Fruit fly (Drosophila melanogaster) whole organism, prepupa: Measurements from ENCODE around the gene Cpr65Ax1.
"Not testable (repeated sequence)": the region's sequence is repeated elsewhere in the genome, so short reads cannot be mapped to it uniquely, and the experiment has no call there.

Experiments
- CG10631 ChIP-seq: fragments of 200-800 bp; sonication (Bioruptor generic); optimal IDR thresholded peaks from 2 replicates; lab custom pipeline; 2016; ENCODE audit warnings: missing biosample characterization, missing genetic modification characterization
- CG10669 ChIP-seq: fragments of 200-800 bp; sonication (Bioruptor generic); optimal IDR thresholded peaks from 3 replicates; lab custom pipeline; 2018; ENCODE audit warnings: missing biosample characterization, mild to moderate bottlenecking, missing genetic modification characterization, moderate library complexity
- CG11294 ChIP-seq: fragments of 200-800 bp; sonication (Bioruptor generic); IDR thresholded peaks from 2 replicates; pipeline ENCODE4 v1.3.6; 2022; ENCODE audit warnings: missing biosample characterization, missing genetic modification characterization
- CG11902 ChIP-seq: fragments of 200-800 bp; sonication (Bioruptor generic); optimal IDR thresholded peaks from 3 replicates; lab custom pipeline; 2016; ENCODE audit warnings: missing biosample characterization, missing genetic modification characterization
- CG16779 ChIP-seq: fragments of 200-800 bp; sonication (Bioruptor generic); optimal IDR thresholded peaks from 3 replicates; lab custom pipeline; 2017; ENCODE audit warnings: missing biosample characterization, mild to moderate bottlenecking, missing genetic modification characterization
- CG3032 ChIP-seq: fragments of 200-800 bp; optimal IDR thresholded peaks from 2 replicates; lab custom pipeline; 2019; ENCODE audit warnings: missing biosample characterization, mild to moderate bottlenecking, missing genetic modification characterization, moderate library complexity
- CG32006 ChIP-seq: fragments of 200-800 bp; sonication (Bioruptor generic); optimal IDR thresholded peaks from 3 replicates; lab custom pipeline; 2017; ENCODE audit warnings: missing biosample characterization, mild to moderate bottlenecking, missing genetic modification characterization
- CG34406 ChIP-seq: fragments of 200-800 bp; sonication (Bioruptor generic); optimal IDR thresholded peaks from 3 replicates; lab custom pipeline; 2016; ENCODE audit warnings: missing biosample characterization, missing genetic modification characterization
- CG3919 ChIP-seq: fragments of 200-800 bp; sonication (Bioruptor generic); optimal IDR thresholded peaks from 3 replicates; lab custom pipeline; 2016; ENCODE audit warnings: missing biosample characterization, missing genetic modification characterization
- CG4318 ChIP-seq: fragments of 200-800 bp; sonication (Bioruptor generic); optimal IDR thresholded peaks from 3 replicates; lab custom pipeline; 2017; ENCODE audit warnings: missing biosample characterization, mild to moderate bottlenecking, missing genetic modification characterization
- CG6276 ChIP-seq: fragments of 200-800 bp; sonication (Bioruptor generic); optimal IDR thresholded peaks from 2 replicates; lab custom pipeline; 2017; ENCODE audit warnings: missing biosample characterization, mild to moderate bottlenecking, missing genetic modification characterization
- CG7368 ChIP-seq: fragments of 200-800 bp; sonication (Bioruptor generic); optimal IDR thresholded peaks from 3 replicates; lab custom pipeline; 2016; ENCODE audit warnings: missing biosample characterization, missing genetic modification characterization
- CG8119 ChIP-seq: fragments of 200-800 bp; sonication (Bioruptor generic); IDR thresholded peaks from 3 replicates; pipeline ENCODE4 v1.3.6; 2022; ENCODE audit warnings: missing biosample characterization, missing genetic modification characterization
- CG8319 ChIP-seq: fragments of 200-800 bp; sonication (Bioruptor generic); optimal IDR thresholded peaks from 3 replicates; lab custom pipeline; 2016; ENCODE audit warnings: missing biosample characterization, missing genetic modification characterization
- CG9139 ChIP-seq: fragments of 200-800 bp; sonication (Bioruptor generic); optimal IDR thresholded peaks from 3 replicates; lab custom pipeline; 2017; ENCODE audit warnings: missing biosample characterization, mild to moderate bottlenecking, missing genetic modification characterization
- Eip75B ChIP-seq: fragments of 200-800 bp; sonication (Bioruptor generic); optimal IDR thresholded peaks from 3 replicates; lab custom pipeline; 2016; ENCODE audit warnings: missing biosample characterization, missing genetic modification characterization
- Eip93F ChIP-seq: fragments of 200-800 bp; sonication (Bioruptor generic); optimal IDR thresholded peaks from 2 replicates; lab custom pipeline; 2016; ENCODE audit warnings: missing biosample characterization, mild to moderate bottlenecking, missing genetic modification characterization
- Gug ChIP-seq: fragments of 200-800 bp; sonication (Bioruptor generic); IDR thresholded peaks from 2 replicates; pipeline ENCODE4 v1.3.6; 2022; ENCODE audit warnings: missing biosample characterization, missing genetic modification characterization
- Hr38 ChIP-seq: sonication (Bioruptor generic); optimal IDR thresholded peaks from 2 replicates; lab custom pipeline; 2016; ENCODE audit warnings: missing biosample characterization, missing genetic modification characterization
- Lpt ChIP-seq: fragments of 200-800 bp; sonication (Bioruptor generic); optimal IDR thresholded peaks from 3 replicates; lab custom pipeline; 2016; ENCODE audit warnings: missing biosample characterization, missing genetic modification characterization
- Met ChIP-seq: fragments of 200-800 bp; sonication (Bioruptor generic); optimal IDR thresholded peaks from 3 replicates; lab custom pipeline; 2016; ENCODE audit warnings: missing biosample characterization, missing genetic modification characterization
- Smox ChIP-seq: fragments of 200-800 bp; sonication (Bioruptor generic); optimal IDR thresholded peaks from 3 replicates; lab custom pipeline; 2016; ENCODE audit warnings: missing biosample characterization, missing genetic modification characterization
- Sox14 ChIP-seq: fragments of 200-800 bp; sonication (Bioruptor generic); optimal IDR thresholded peaks from 3 replicates; lab custom pipeline; 2016; ENCODE audit warnings: missing biosample characterization, missing genetic modification characterization
- acj6 ChIP-seq: fragments of 200-800 bp; sonication (Bioruptor generic); optimal IDR thresholded peaks from 3 replicates; lab custom pipeline; 2016; ENCODE audit warnings: missing biosample characterization, missing genetic modification characterization
- cyc ChIP-seq: fragments of 200-800 bp; sonication (Bioruptor generic); optimal IDR thresholded peaks from 3 replicates; lab custom pipeline; 2016; ENCODE audit warnings: missing biosample characterization, missing genetic modification characterization
- dac ChIP-seq: fragments of 200-800 bp; sonication (Bioruptor generic); optimal IDR thresholded peaks from 2 replicates; lab custom pipeline; 2017; ENCODE audit warnings: missing biosample characterization, mild to moderate bottlenecking, missing genetic modification characterization
- esn ChIP-seq: fragments of 200-800 bp; sonication (Bioruptor generic); optimal IDR thresholded peaks from 2 replicates; lab custom pipeline; 2016; ENCODE audit warnings: missing biosample characterization, mild to moderate bottlenecking, missing genetic modification characterization, moderate library complexity
- fd85E ChIP-seq: fragments of 200-800 bp; sonication (Bioruptor generic); optimal IDR thresholded peaks from 3 replicates; lab custom pipeline; 2016; ENCODE audit warnings: missing biosample characterization, missing genetic modification characterization
- fkh ChIP-seq: fragments of 200-800 bp; sonication (Bioruptor generic); optimal IDR thresholded peaks from 3 replicates; lab custom pipeline; 2017; ENCODE audit warnings: missing biosample characterization, mild to moderate bottlenecking, missing genetic modification characterization, moderate library complexity
- lz ChIP-seq: fragments of 200-800 bp; sonication (Bioruptor generic); optimal IDR thresholded peaks from 3 replicates; lab custom pipeline; 2016; ENCODE audit warnings: missing biosample characterization, missing genetic modification characterization
- pdm3 ChIP-seq: fragments of 200-800 bp; sonication (Bioruptor generic); optimal IDR thresholded peaks from 3 replicates; lab custom pipeline; 2016; ENCODE audit warnings: missing biosample characterization, missing genetic modification characterization
- salr ChIP-seq, 2 experiments: fragments of 200-800 bp; sonication (Bioruptor generic); optimal IDR thresholded peaks; 3 replicates each; lab custom pipeline; 2016 to 2018; ENCODE audit warnings: missing biosample characterization in 2 of 2, missing genetic modification characterization in 2 of 2, mild to moderate bottlenecking in 1 of 2
- spab ChIP-seq: fragments of 200-800 bp; sonication (Bioruptor generic); optimal IDR thresholded peaks from 2 replicates; lab custom pipeline; 2017; ENCODE audit warnings: missing biosample characterization, mild to moderate bottlenecking, missing genetic modification characterization, missing genetic modification reagents
- ss ChIP-seq, 2 experiments: fragments of 200-800 bp; sonication (Bioruptor generic); optimal IDR thresholded peaks; 2 replicates in 1 of 2; 3 replicates in 1 of 2; lab custom pipeline; 2017 to 2018; ENCODE audit warnings: mild to moderate bottlenecking in 2 of 2, missing biosample characterization in 2 of 2, missing genetic modification characterization in 2 of 2, moderate library complexity in 1 of 2
- svp ChIP-seq: fragments of 200-800 bp; sonication (Bioruptor generic); peaks from one replicate; lab custom pipeline; 2016; ENCODE audit warnings: missing biosample characterization, missing genetic modification characterization
- topi ChIP-seq: fragments of 200-800 bp; sonication (Bioruptor generic); optimal IDR thresholded peaks from 3 replicates; lab custom pipeline; 2016; ENCODE audit warnings: missing biosample characterization, missing genetic modification characterization
- vri ChIP-seq: fragments of 200-800 bp; sonication (Bioruptor generic); optimal IDR thresholded peaks from 3 replicates; lab custom pipeline; 2016; ENCODE audit warnings: missing biosample characterization, mild to moderate bottlenecking, missing genetic modification characterization

Cpr65Ax1 gene

dm6 chr3L:6154951-6155394 is 7.2 kb upstream of the Cpr65Ax1 start (continued):
- TF ChIP-seq CG9139 (GFP tag; lab: Kevin White, UChicago) (peak; percentile 88), Smox (GFP tag; lab: Kevin White, UChicago) (no peak), CG32006 (GFP tag; lab: Kevin White, UChicago) (no peak), Gug (GFP tag; lab: Robert Waterston, UW) (no peak), Met (GFP tag; lab: Kevin White, UChicago) (no peak), spab (GFP tag; lab: Kevin White, UChicago) (peak; percentile 57), CG10631 (GFP tag; lab: Kevin White, UChicago) (no peak), fd85E (GFP tag; lab: Kevin White, UChicago) (no peak), CG8119 (GFP tag; lab: Robert Waterston, UW) (peak; percentile 77), dac (GFP tag; lab: Kevin White, UChicago) (no peak), pdm3 (GFP tag; lab: Kevin White, UChicago) (peak; percentile 15), Eip93F (GFP tag; lab: Kevin White, UChicago) (no peak), Sox14 (GFP tag; lab: Kevin White, UChicago) (no peak), CG11902 (GFP tag; lab: Kevin White, UChicago) (no peak)

- TF ChIP-seq Smox (GFP tag; lab: Kevin White, UChicago) (no peak), lz (GFP tag; lab: Kevin White, UChicago) (no peak), Lpt (GFP tag; lab: Kevin White, UChicago) (no peak), Sox14 (GFP tag; lab: Kevin White, UChicago) (no peak), CG4318 (GFP tag; lab: Kevin White, UChicago) (no peak), acj6 (no peak), CG8319 (no peak), CG34406 (GFP tag; lab: Kevin White, UChicago) (no peak), CG3032 (tag; lab: Kevin White, UChicago) (no peak), salr (GFP tag; optimal IDR thresholded peaks at IDR 0.05; lab: Kevin White, UChicago) (no peak), pdm3 (GFP tag; lab: Kevin White, UChicago) (no peak), cyc (no peak), CG6276 (GFP tag; lab: Kevin White, UChicago) (no peak), topi (no peak), fkh (no peak), CG10631 (GFP tag; lab: Kevin White, UChicago) (no peak)
These were observed 4.7 kb upstream of the Cpr65Ax1 start, which contains the start of gene Acp65Aa for dm6 chr3L:6152531-6152930. Acp65Aa (minus strand) TSS chr3L:6152745.

- TF ChIP-seq pdm3, vri, Hr38 (GFP tag; lab: Kevin White, UChicago): not testable (repeated sequence)
These were observed 3.1 kb upstream of the Cpr65Ax1 start, which contains the start of the genes Cpr65Ax2 and Lcp65Aa for dm6 chr3L:6150757-6151354. Cpr65Ax2 (minus strand) TSS chr3L:6150857. Lcp65Aa (plus strand) TSS chr3L:6151304.

dm6 chr3L:6149248-6149647 is 1.5 kb upstream of the Cpr65Ax1 start, which contains the start of gene Lcp65Ab1:
Lcp65Ab1 (plus strand) TSS chr3L:6149548.
- TF ChIP-seq CG8319; svp (GFP tag; lab: Kevin White, UChicago); CG9139 (GFP tag; lab: Kevin White, UChicago): not testable (repeated sequence)

- TF ChIP-seq CG8319; CG4318 (GFP tag; lab: Kevin White, UChicago); CG34406 (GFP tag; lab: Kevin White, UChicago): not testable (repeated sequence)
These were observed 1.4 kb downstream of the Cpr65Ax1 start, which contains the start of gene Lcp65Ab2 for dm6 chr3L:6146374-6146773. Lcp65Ab2 (plus strand) TSS chr3L:6146674.

- TF ChIP-seq CG11294 (no peak), esn (GFP tag; lab: Kevin White, UChicago) (no peak), CG7368 (GFP tag; lab: Kevin White, UChicago) (no peak), topi (no peak), Lpt (GFP tag; lab: Kevin White, UChicago) (no peak), CG10669 (no peak), Sox14 (GFP tag; lab: Kevin White, UChicago) (no peak), vri (GFP tag; lab: Kevin White, UChicago) (no peak), Eip75B (GFP tag; lab: Kevin White, UChicago) (no peak), ss (GFP tag; optimal IDR thresholded peaks at IDR 0.05; lab: Kevin White, UChicago) (no peak), CG16779 (tag; lab: Kevin White, UChicago) (no peak), CG6276 (GFP tag; lab: Kevin White, UChicago) (no peak), CG3919 (GFP tag; lab: Kevin White, UChicago) (no peak), CG9139 (GFP tag; lab: Kevin White, UChicago) (no peak), CG8119 (GFP tag; lab: Robert Waterston, UW) (no peak), CG10631 (GFP tag; lab: Kevin White, UChicago) (no peak), svp (GFP tag; lab: Kevin White, UChicago) (no peak)
These were observed 3.0 kb downstream of the Cpr65Ax1 start, which contains the start of gene Lcp65Ac for dm6 chr3L:6144769-6145220. Lcp65Ac (plus strand) TSS chr3L:6144819.
